Worm (Caenorhabditis elegans) whole organism, young adult: ENCODE results near the gene Y73C8C.12.

Experiments
- B0019.2 ChIP-seq: fragments of 200-800 bp; sonication (Bioruptor generic); conservative IDR thresholded peaks from 2 replicates; pipeline ENCODE4 v1.3.6; 2022; ENCODE audit warnings: missing genetic modification reagents, missing genetic modification characterization, missing compliant biosample characterization
- C17E4.6 ChIP-seq: fragments of 200-800 bp; sonication (Bioruptor generic); IDR thresholded peaks from 2 replicates; pipeline ENCODE4 v1.3.6; 2022; ENCODE audit warnings: missing genetic modification reagents, missing genetic modification characterization, missing compliant biosample characterization
- F37B4.10 ChIP-seq: fragments of 200-800 bp; sonication (Bioruptor generic); IDR thresholded peaks from 2 replicates; pipeline ENCODE4 v1.3.6; 2022; ENCODE audit warnings: missing genetic modification characterization, missing compliant biosample characterization
- F57A8.1 ChIP-seq: fragments of 200-800 bp; sonication (Bioruptor generic); optimal IDR thresholded peaks from 2 replicates; lab custom pipeline; 2018; ENCODE audit warnings: mild to moderate bottlenecking, missing genetic modification characterization, moderate library complexity, missing compliant biosample characterization
- T07F8.4 ChIP-seq: sonication (generic microtip); optimal IDR thresholded peaks from 2 replicates; lab custom pipeline; 2016; ENCODE audit warnings: mild to moderate bottlenecking, missing genetic modification characterization, moderate library complexity, missing compliant biosample characterization
- Y56A3A.18 ChIP-seq: fragments of 200-800 bp; sonication (Bioruptor generic); IDR thresholded peaks from 2 replicates; pipeline ENCODE4 v1.3.6; 2022; ENCODE audit warnings: missing genetic modification reagents, missing genetic modification characterization, missing compliant biosample characterization
- Y95B8A.8 ChIP-seq: fragments of 200-800 bp; sonication (Bioruptor generic); IDR thresholded peaks from 2 replicates; pipeline ENCODE4 v1.3.6; 2022; ENCODE audit warnings: missing genetic modification reagents, missing genetic modification characterization, missing compliant biosample characterization
- ZK185.1 ChIP-seq: sonication (generic microtip); optimal IDR thresholded peaks from 2 replicates; lab custom pipeline; 2016; ENCODE audit warnings: mild to moderate bottlenecking, missing genetic modification characterization, missing compliant biosample characterization; ENCODE audit not compliant: poor library complexity, severe bottlenecking
- atf-7 ChIP-seq: sonication (generic microtip); optimal IDR thresholded peaks from 2 replicates; lab custom pipeline; 2017; ENCODE audit warnings: mild to moderate bottlenecking, missing genetic modification characterization, missing compliant biosample characterization
- bed-1 ChIP-seq: fragments of 200-800 bp; sonication (Bioruptor generic); IDR thresholded peaks from 2 replicates; pipeline ENCODE4 v1.3.6; 2022; ENCODE audit warnings: missing genetic modification reagents, missing genetic modification characterization, missing compliant biosample characterization
- bed-2 ChIP-seq: fragments of 200-800 bp; sonication (Bioruptor generic); IDR thresholded peaks from 2 replicates; pipeline ENCODE4 v1.3.6; 2022; ENCODE audit warnings: missing genetic modification reagents, missing genetic modification characterization, missing compliant biosample characterization
- ceh-40 ChIP-seq: fragments of 200-800 bp; sonication (Bioruptor generic); IDR thresholded peaks from 2 replicates; pipeline ENCODE4 v1.3.6; 2022; ENCODE audit warnings: missing genetic modification characterization, missing compliant biosample characterization
- dpl-1 ChIP-seq: fragments of 150-350 bp; optimal IDR thresholded peaks from 2 replicates; lab custom pipeline; 2014; ENCODE audit warnings: missing biosample characterization, missing genetic modification reagents, missing genetic modification characterization
- egl-18 ChIP-seq: fragments of 200-800 bp; sonication (Bioruptor generic); IDR thresholded peaks from 2 replicates; pipeline ENCODE4 v1.3.6; 2022; ENCODE audit warnings: missing genetic modification reagents, missing genetic modification characterization, missing compliant biosample characterization
- egrh-3 ChIP-seq: fragments of 200-800 bp; sonication (Bioruptor generic); IDR thresholded peaks from 2 replicates; pipeline ENCODE4 v1.3.6; 2022; ENCODE audit warnings: missing genetic modification reagents, missing genetic modification characterization, missing compliant biosample characterization
- ekl-4 ChIP-seq: fragments of 200-800 bp; sonication (Bioruptor generic); IDR thresholded peaks from 2 replicates; pipeline ENCODE4 v1.3.6; 2022; ENCODE audit warnings: missing genetic modification reagents, missing genetic modification characterization, missing compliant biosample characterization
- ets-4 ChIP-seq: fragments of 200-800 bp; sonication (Bioruptor generic); optimal IDR thresholded peaks from 2 replicates; lab custom pipeline; 2018; ENCODE audit warnings: mild to moderate bottlenecking, missing genetic modification characterization, missing compliant biosample characterization
- hsf-1 ChIP-seq: fragments of 200-800 bp; sonication (Bioruptor generic); IDR thresholded peaks from 2 replicates; pipeline ENCODE4 v1.3.6; 2022; ENCODE audit warnings: missing genetic modification reagents, missing genetic modification characterization, missing compliant biosample characterization
- lag-1 ChIP-seq: fragments of 200-800 bp; sonication (Bioruptor generic); IDR thresholded peaks from 2 replicates; pipeline ENCODE4 v1.3.6; 2022; ENCODE audit warnings: missing genetic modification reagents, missing genetic modification characterization, missing compliant biosample characterization
- lin-35 ChIP-seq, 3 experiments: fragments of 150-350 bp in 2 of 3; sonication (generic microtip) in 1 of 3; optimal IDR thresholded peaks; 2 replicates each; lab custom pipeline; 2014 to 2018; ENCODE audit warnings: missing biosample characterization in 3 of 3, missing genetic modification characterization in 3 of 3, missing genetic modification reagents in 3 of 3
- lin-54 ChIP-seq: fragments of 200-800 bp; sonication (Bioruptor generic); optimal IDR thresholded peaks from 2 replicates; lab custom pipeline; 2018; ENCODE audit warnings: mild to moderate bottlenecking, missing genetic modification characterization, missing compliant biosample characterization
- lsy-27 ChIP-seq: sonication (generic microtip); optimal IDR thresholded peaks from 2 replicates; lab custom pipeline; 2017; ENCODE audit warnings: missing genetic modification characterization, mild to moderate bottlenecking, missing compliant biosample characterization, antibody characterized with exemption, missing genotype, borderline replicate concordance; ENCODE audit not compliant: insufficient read depth
- madf-10 ChIP-seq: sonication (generic microtip); optimal IDR thresholded peaks from 2 replicates; lab custom pipeline; 2016; ENCODE audit warnings: mild to moderate bottlenecking, missing genetic modification characterization, missing compliant biosample characterization
- madf-6 ChIP-seq: fragments of 200-800 bp; sonication (Bioruptor generic); IDR thresholded peaks from 2 replicates; pipeline ENCODE4 v1.3.6; 2022; ENCODE audit warnings: missing genetic modification reagents, missing genetic modification characterization, missing compliant biosample characterization
- mes-4 ChIP-seq: sonication (generic microtip); optimal IDR thresholded peaks from 2 replicates; lab custom pipeline; 2016; ENCODE audit warnings: missing genotype, missing genetic modification characterization, missing compliant biosample characterization
- nhr-120 ChIP-seq: fragments of 200-800 bp; sonication (Bioruptor generic); IDR thresholded peaks from 2 replicates; pipeline ENCODE4 v1.3.6; 2022; ENCODE audit warnings: missing genetic modification characterization, missing compliant biosample characterization
- nhr-179 ChIP-seq: sonication (generic microtip); optimal IDR thresholded peaks from 2 replicates; lab custom pipeline; 2016; ENCODE audit warnings: mild to moderate bottlenecking, missing genetic modification characterization, missing compliant biosample characterization
- nhr-90 ChIP-seq: sonication (generic microtip); optimal IDR thresholded peaks from 2 replicates; lab custom pipeline; 2016; ENCODE audit warnings: missing genotype, mild to moderate bottlenecking, missing genetic modification characterization, missing compliant biosample characterization
- pha-4 ChIP-seq: fragments of 150-350 bp; sonication (generic microtip); optimal IDR thresholded peaks from 2 replicates; lab custom pipeline; 2014; ENCODE audit warnings: missing biosample characterization, missing genetic modification reagents, missing genetic modification characterization
- rcor-1 ChIP-seq: fragments of 200-800 bp; sonication (Bioruptor generic); IDR thresholded peaks from 2 replicates; pipeline ENCODE4 v1.3.6; 2022; ENCODE audit warnings: missing genetic modification reagents, missing genetic modification characterization, missing compliant biosample characterization
- rpc-1 ChIP-seq, 2 experiments: fragments of 150-350 bp in 1 of 2; sonication (generic microtip) in 1 of 2; optimal IDR thresholded peaks; 2 replicates each; lab custom pipeline; 2014 to 2018; ENCODE audit warnings: missing biosample characterization in 1 of 2, missing genetic modification characterization in 1 of 2, missing genetic modification reagents in 1 of 2, missing genotype in 1 of 2
- sea-2 ChIP-seq: fragments of 200-800 bp; sonication (Bioruptor generic); IDR thresholded peaks from 2 replicates; pipeline ENCODE4 v1.3.6; 2022; ENCODE audit warnings: missing genetic modification characterization, missing compliant biosample characterization
- tbx-9 ChIP-seq: sonication (generic microtip); optimal IDR thresholded peaks from 2 replicates; lab custom pipeline; 2016; ENCODE audit warnings: borderline replicate concordance, missing genetic modification characterization, inconsistent platforms, missing compliant biosample characterization
- zfh-2 ChIP-seq: fragments of 200-800 bp; sonication (Bioruptor generic); conservative IDR thresholded peaks from 2 replicates; pipeline ENCODE4 v1.3.6; 2022; ENCODE audit warnings: missing genetic modification reagents, missing genetic modification characterization, missing compliant biosample characterization
- zim-3 ChIP-seq: sonication (generic microtip); optimal IDR thresholded peaks from 2 replicates; lab custom pipeline; 2017; ENCODE audit warnings: mild to moderate bottlenecking, missing genetic modification characterization, moderate library complexity, missing compliant biosample characterization
- ztf-18 ChIP-seq: sonication (generic microtip); optimal IDR thresholded peaks from 2 replicates; lab custom pipeline; 2016; ENCODE audit warnings: missing genotype, mild to moderate bottlenecking, missing genetic modification characterization, missing compliant biosample characterization
- ztf-28 ChIP-seq: fragments of 200-800 bp; sonication (Bioruptor generic); IDR thresholded peaks from 2 replicates; pipeline ENCODE4 v1.3.6; 2022; ENCODE audit warnings: missing genetic modification reagents, missing genetic modification characterization, missing compliant biosample characterization

Y73C8C.12 gene

DNA sequence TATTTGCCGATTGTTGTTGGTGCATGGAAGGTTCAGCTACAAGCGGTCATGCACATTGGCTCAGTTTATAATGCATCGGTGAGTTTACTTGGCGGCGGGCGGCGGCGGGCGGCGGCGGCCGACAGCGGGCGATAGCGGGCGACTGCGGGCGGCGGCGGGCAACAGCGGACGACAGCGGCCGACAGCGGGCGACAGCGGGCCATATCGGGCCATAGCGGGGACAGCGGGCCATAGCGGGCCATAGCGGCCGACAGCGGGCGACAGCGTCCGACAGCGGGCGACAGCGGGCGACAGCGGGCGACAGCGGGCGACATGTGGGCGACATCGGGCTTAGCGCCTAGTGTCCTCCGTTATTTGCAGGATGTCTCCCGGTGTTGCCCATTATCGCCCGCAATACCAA is 7.1 kb downstream of the Y73C8C.12 start (continued):
- TF ChIP-seq ztf-28 (0 out of 2 replicates have a peak, but pooled peaks have one; percentile 17), mes-4 (no peak), lin-35 (GFP tag; optimal IDR thresholded peaks at IDR 0.05; lab: Kevin White, UChicago) (no peak), pha-4 (no peak), ceh-40 (GFP tag; lab: Robert Waterston, UW) (no peak), F37B4.10 (GFP tag; lab: Robert Waterston, UW) (no peak), ets-4 (GFP tag; lab: Kevin White, UChicago) (no peak), nhr-90 (tag; lab: Kevin White, UChicago) (no peak), Y56A3A.18 (GFP tag; lab: Robert Waterston, UW) (no peak), atf-7 (tag; lab: Kevin White, UChicago) (no peak), sea-2 (peak; percentile 45; the same call in 1 of the 2 replicates), ZK185.1 (tag; lab: Kevin White, UChicago) (no peak), lsy-27 (tag; lab: Kevin White, UChicago) (no peak), T07F8.4 (no peak), ekl-4 (GFP tag; lab: Robert Waterston, UW) (no peak), tbx-9 (tag; lab: Kevin White, UChicago) (no peak), lin-54 (GFP tag; lab: Kevin White, UChicago) (no peak), hsf-1 (GFP tag; lab: Robert Waterston, UW) (no peak), zim-3 (tag; lab: Kevin White, UChicago) (no peak), rcor-1 (no peak), B0019.2 (GFP tag; lab: Robert Waterston, UW) (no peak), rpc-1 (optimal IDR thresholded peaks at IDR 0.05; lab: Kevin White, UChicago) (no peak), rpc-1 (tag; optimal IDR thresholded peaks at IDR 0.05; lab: Kevin White, UChicago) (no peak), bed-2 (GFP tag; lab: Robert Waterston, UW) (peak; percentile 22; the same call in 1 of the 2 replicates), bed-1 (no peak), dpl-1 (no peak), C17E4.6 (GFP tag; lab: Robert Waterston, UW) (no peak), madf-6 (GFP tag; lab: Robert Waterston, UW) (no peak)

DNA sequence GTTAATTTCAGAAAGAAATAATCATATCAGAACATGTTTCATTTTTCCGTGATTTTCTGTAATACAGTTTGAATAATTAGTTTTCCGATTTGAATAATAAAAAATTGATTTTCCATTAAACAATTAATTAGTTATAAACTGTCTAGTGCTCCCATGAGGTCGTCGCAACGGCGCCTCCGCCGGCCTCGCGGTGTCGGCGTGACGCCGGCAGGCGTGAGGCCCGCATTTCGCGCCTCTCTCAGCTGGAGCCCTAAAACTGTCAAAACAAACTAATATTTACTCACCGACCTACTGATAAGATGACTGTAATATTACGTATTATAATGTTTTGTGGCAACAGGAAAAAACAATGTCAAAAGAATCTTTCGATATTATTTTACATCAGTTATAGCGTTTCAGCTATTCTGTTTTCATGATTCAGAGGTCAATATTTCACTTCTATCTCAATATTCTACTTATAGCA is 8.3 kb downstream of the Y73C8C.12 start, which contains the start of gene F02C9.2:
TSS of gene F02C9.2 (plus strand) at position 413 of the 463 bp plus-strand sequence.
- TF ChIP-seq hsf-1 (GFP tag; lab: Robert Waterston, UW) (no peak), lag-1 (GFP tag; lab: Robert Waterston, UW) (no peak), egrh-3 (peak; percentile 41; the same call in 1 of the 2 replicates), zfh-2 (GFP tag; lab: Robert Waterston, UW) (peak; percentile 81)

DNA sequence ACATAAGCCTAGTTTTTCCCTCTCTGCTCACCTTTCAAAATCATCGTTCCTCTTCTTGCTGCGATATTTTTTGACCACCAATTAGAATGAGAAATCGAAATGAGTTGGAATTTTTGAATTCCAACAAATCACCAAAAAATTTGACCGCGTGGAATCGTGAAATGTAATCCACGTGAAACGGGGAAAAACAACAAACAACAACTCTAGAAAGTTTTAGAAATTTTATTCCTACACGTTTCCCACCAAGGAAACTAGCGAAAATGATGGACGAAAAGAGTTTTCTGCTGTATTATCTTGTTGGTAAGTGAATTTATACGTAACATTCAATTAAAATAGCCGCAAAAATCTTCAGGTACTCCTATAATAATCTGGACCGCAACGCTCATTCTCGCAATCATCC is 13.5 kb downstream of the Y73C8C.12 start, which contains the start of the genes irld-3 and F02C9.1:
TSS of gene irld-3 (minus strand) at position 101 of the 400 bp plus-strand sequence.
TSS of gene F02C9.1 (plus strand) at position 216 of the 400 bp plus-strand sequence.
- no peak for TF ChIP-seq ztf-18 (tag; lab: Kevin White, UChicago)
- no peak for TF ChIP-seq nhr-179
- TF ChIP-seq, all 124 proteins: peak for 0

DNA sequence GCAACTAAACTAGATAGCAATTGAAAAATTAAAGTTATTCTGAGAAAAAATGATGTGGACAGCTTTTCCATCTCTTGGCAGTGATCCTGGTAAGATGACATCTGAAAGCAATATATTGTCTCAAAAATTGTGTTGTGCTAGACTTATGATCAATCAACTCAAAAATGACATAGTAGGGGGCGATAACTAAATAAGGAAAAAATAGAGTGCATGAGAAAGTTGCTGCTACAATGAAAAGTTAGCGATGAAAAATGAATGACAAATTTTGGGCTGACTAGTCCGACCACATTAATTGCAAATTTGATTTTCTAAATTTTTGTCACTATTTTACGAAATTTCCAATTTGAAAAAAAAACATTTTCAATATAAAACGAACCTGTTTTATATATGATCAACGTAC is 16.2 kb downstream of the Y73C8C.12 start, which contains the start of gene srab-9:
TSS of gene srab-9 (minus strand) at position 101 of the 400 bp plus-strand sequence.
- TF ChIP-seq Y95B8A.8 (GFP tag; lab: Robert Waterston, UW) (no peak), egl-18 (GFP tag; lab: Robert Waterston, UW) (no peak), madf-10 (tag; lab: Kevin White, UChicago) (no peak), nhr-120 (no peak), F57A8.1 (GFP tag; lab: Kevin White, UChicago) (no peak), B0019.2 (GFP tag; lab: Robert Waterston, UW) (no peak)
